Fruit fly (Drosophila melanogaster): ENCODE data around the gene CG43292.
A peak's percentile ranks its signal among the peaks of the same experiment; 100 is the strongest.

Gene CG43292

DNA sequence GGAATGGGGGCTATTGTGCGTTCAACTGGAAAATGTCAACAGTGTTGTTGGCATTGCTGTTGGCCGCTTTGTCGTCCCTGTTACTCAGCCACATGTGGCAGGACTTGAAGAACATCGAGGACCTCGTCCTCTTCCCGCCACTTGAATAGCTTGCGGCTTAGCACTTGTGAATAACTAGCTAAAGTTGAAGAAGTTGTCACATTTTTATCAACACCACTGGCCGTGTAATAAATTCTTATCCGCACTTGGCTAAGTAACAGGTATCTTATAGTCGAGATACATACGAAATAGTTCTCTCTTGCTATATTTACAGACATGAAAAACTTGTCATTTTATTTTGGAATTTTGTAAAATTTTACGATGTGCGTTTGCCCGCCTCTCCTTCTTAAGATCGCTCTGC lies at the start of gene CG43292:
Gene CG43292 (plus strand): TSS at position 301 of the 400 bp plus-strand sequence.
- TF ChIP-seq CG14711 (tag; optimal IDR thresholded peaks at IDR 0.05): no peak
- TF ChIP-seq kay (GFP tag; ENCODE audit: borderline replicate concordance): no peak
- TF ChIP-seq CG5204 (GFP tag; optimal IDR thresholded peaks at IDR 0.05): no peak
- no peak for TF ChIP-seq CG12768 (GFP tag; optimal IDR thresholded peaks at IDR 0.05)
- no peak for TF ChIP-seq CG11617 (GFP tag; optimal IDR thresholded peaks at IDR 0.05)
- no peak for TF ChIP-seq CG1620 (GFP tag; optimal IDR thresholded peaks at IDR 0.05)
- no peak for TF ChIP-seq CG7101 (tag; optimal IDR thresholded peaks at IDR 0.05)
- TF ChIP-seq ovo (GFP tag; optimal IDR thresholded peaks at IDR 0.05): no peak
- no peak for TF ChIP-seq Crg-1 (GFP tag; optimal IDR thresholded peaks at IDR 0.05)
- no peak for TF ChIP-seq cnc (optimal IDR thresholded peaks at IDR 0.05)
- no peak for TF ChIP-seq Hr96 (GFP tag; optimal IDR thresholded peaks at IDR 0.05)
- TF ChIP-seq cic (GFP tag; optimal IDR thresholded peaks at IDR 0.05): no peak
- no peak for TF ChIP-seq Mnt (GFP tag; optimal IDR thresholded peaks at IDR 0.05)
- no peak for TF ChIP-seq bab1 (GFP tag; optimal IDR thresholded peaks at IDR 0.05)
- no peak for TF ChIP-seq tj (GFP tag; optimal IDR thresholded peaks at IDR 0.05)
- no peak for TF ChIP-seq CG33017 (tag; optimal IDR thresholded peaks at IDR 0.05)
- TF ChIP-seq toe (GFP tag; optimal IDR thresholded peaks at IDR 0.05): no peak
- TF ChIP-seq CG7045 (GFP tag; optimal IDR thresholded peaks at IDR 0.05): no peak
- TF ChIP-seq pad (GFP tag; optimal IDR thresholded peaks at IDR 0.05): no peak
- TF ChIP-seq Clk (GFP tag; optimal IDR thresholded peaks at IDR 0.05): no peak

dm6 chr3L:7432265-7432664 lies 43.1 kb upstream of the CG43292 start:
- TF ChIP-seq cnc (optimal IDR thresholded peaks at IDR 0.05) (no peak), ovo (GFP tag; optimal IDR thresholded peaks at IDR 0.05) (no peak), CG11617 (GFP tag; optimal IDR thresholded peaks at IDR 0.05) (no peak), CG1620 (GFP tag; optimal IDR thresholded peaks at IDR 0.05) (no peak), pad (GFP tag; optimal IDR thresholded peaks at IDR 0.05) (no peak), Crg-1 (GFP tag; optimal IDR thresholded peaks at IDR 0.05) (no peak), toe (GFP tag; optimal IDR thresholded peaks at IDR 0.05) (no peak)

- TF ChIP-seq Clk (GFP tag; optimal IDR thresholded peaks at IDR 0.05) (no peak), kay (GFP tag; ENCODE audit: borderline replicate concordance) (peak; percentile 62), CG14711 (tag; optimal IDR thresholded peaks at IDR 0.05) (no peak)
Measured at dm6 chr3L:7432811-7433324, 42.5 kb upstream of the CG43292 start.

DNA sequence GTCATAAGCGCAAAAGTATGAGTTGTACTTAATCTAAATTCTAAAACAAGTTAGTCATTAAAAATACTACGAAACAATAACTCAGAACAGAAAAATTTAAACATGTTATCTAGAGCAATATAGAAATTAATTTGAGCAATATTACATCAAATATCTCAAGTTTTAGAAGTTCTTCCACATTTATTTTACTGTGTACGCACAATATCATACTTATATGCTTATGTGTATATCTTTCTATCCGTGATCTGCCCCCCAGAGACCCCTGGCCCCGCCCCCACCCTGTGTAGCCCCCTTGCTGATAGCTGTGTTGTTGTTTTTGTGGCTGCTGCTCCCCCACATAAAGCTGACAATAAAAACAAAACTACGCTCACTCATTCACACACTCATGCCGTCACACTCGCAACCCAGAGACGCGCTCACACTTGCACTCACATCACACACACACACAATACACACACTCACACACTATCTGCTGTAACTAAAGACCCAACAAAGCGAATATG lies 42.0 kb upstream of the CG43292 start:
- TF ChIP-seq ovo (GFP tag; optimal IDR thresholded peaks at IDR 0.05): no peak
- TF ChIP-seq Hr96 (GFP tag; optimal IDR thresholded peaks at IDR 0.05): no peak
- TF ChIP-seq cic (GFP tag; optimal IDR thresholded peaks at IDR 0.05): peak; percentile 71
- peak; percentile 46 for TF ChIP-seq tj (GFP tag; optimal IDR thresholded peaks at IDR 0.05)
- TF ChIP-seq CG7101 (tag; optimal IDR thresholded peaks at IDR 0.05): no peak

DNA sequence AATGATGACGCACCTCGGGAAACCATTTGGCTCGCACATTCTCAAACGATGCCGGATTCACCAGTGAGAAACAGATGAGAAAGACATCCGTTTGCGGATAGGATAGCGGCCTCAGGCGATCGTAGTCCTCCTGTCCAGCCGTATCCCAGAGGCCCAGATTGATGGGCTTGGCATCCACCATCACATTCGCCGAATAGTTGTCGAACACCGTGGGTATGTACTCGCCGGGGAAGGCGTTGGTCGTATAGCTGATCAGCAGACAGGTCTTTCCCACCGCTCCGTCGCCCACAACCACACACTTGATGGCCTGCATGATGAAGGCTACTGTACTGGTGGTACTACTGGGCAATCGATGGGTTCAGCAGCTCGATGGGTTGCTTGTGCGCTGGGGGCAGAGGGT lies 41.2 kb upstream of the CG43292 start:
- TF ChIP-seq bab1 (GFP tag; optimal IDR thresholded peaks at IDR 0.05) (no peak), toe (GFP tag; optimal IDR thresholded peaks at IDR 0.05) (no peak), pad (GFP tag; optimal IDR thresholded peaks at IDR 0.05) (no peak), CG11617 (GFP tag; optimal IDR thresholded peaks at IDR 0.05) (no peak), tj (GFP tag; optimal IDR thresholded peaks at IDR 0.05) (no peak), cnc (optimal IDR thresholded peaks at IDR 0.05) (no peak), Mnt (GFP tag; optimal IDR thresholded peaks at IDR 0.05) (no peak), Crg-1 (GFP tag; optimal IDR thresholded peaks at IDR 0.05) (no peak), CG12768 (GFP tag; optimal IDR thresholded peaks at IDR 0.05) (no peak), Hr96 (GFP tag; optimal IDR thresholded peaks at IDR 0.05) (no peak), ovo (GFP tag; optimal IDR thresholded peaks at IDR 0.05) (no peak), kay (GFP tag; ENCODE audit: borderline replicate concordance) (no peak), cic (GFP tag; optimal IDR thresholded peaks at IDR 0.05) (no peak), CG14711 (tag; optimal IDR thresholded peaks at IDR 0.05) (no peak), CG7045 (GFP tag; optimal IDR thresholded peaks at IDR 0.05) (no peak), CG7101 (tag; optimal IDR thresholded peaks at IDR 0.05) (no peak), CG33017 (tag; optimal IDR thresholded peaks at IDR 0.05) (no peak), CG5204 (GFP tag; optimal IDR thresholded peaks at IDR 0.05) (no peak), Clk (GFP tag; optimal IDR thresholded peaks at IDR 0.05) (no peak), CG1620 (GFP tag; optimal IDR thresholded peaks at IDR 0.05) (no peak)

- TF ChIP-seq cnc (optimal IDR thresholded peaks at IDR 0.05) (no peak), Mnt (GFP tag; optimal IDR thresholded peaks at IDR 0.05) (peak; percentile 46), toe (GFP tag; optimal IDR thresholded peaks at IDR 0.05) (peak; percentile 17), ovo (GFP tag; optimal IDR thresholded peaks at IDR 0.05) (no peak), CG5204 (GFP tag; optimal IDR thresholded peaks at IDR 0.05) (no peak), CG12768 (GFP tag; optimal IDR thresholded peaks at IDR 0.05) (peak; percentile 4), kay (GFP tag; ENCODE audit: borderline replicate concordance) (peak; percentile 100), CG11617 (GFP tag; optimal IDR thresholded peaks at IDR 0.05) (peak; percentile 34), CG33017 (tag; optimal IDR thresholded peaks at IDR 0.05) (no peak), CG7045 (GFP tag; optimal IDR thresholded peaks at IDR 0.05) (no peak), CG14711 (tag; optimal IDR thresholded peaks at IDR 0.05) (peak; percentile 19), cic (GFP tag; optimal IDR thresholded peaks at IDR 0.05) (peak; percentile 65), Clk (GFP tag; optimal IDR thresholded peaks at IDR 0.05) (peak; percentile 11), tj (GFP tag; optimal IDR thresholded peaks at IDR 0.05) (peak; percentile 75), Hr96 (GFP tag; optimal IDR thresholded peaks at IDR 0.05) (peak; percentile 48), pad (GFP tag; optimal IDR thresholded peaks at IDR 0.05) (peak; percentile 29), Crg-1 (GFP tag; optimal IDR thresholded peaks at IDR 0.05) (no peak), bab1 (GFP tag; optimal IDR thresholded peaks at IDR 0.05) (peak; percentile 46), CG1620 (GFP tag; optimal IDR thresholded peaks at IDR 0.05) (no peak), CG7101 (tag; optimal IDR thresholded peaks at IDR 0.05) (peak; percentile 41)
Measured at dm6 chr3L:7434715-7435653, 40.4 kb upstream of the CG43292 start, which contains the start of gene Rac2. Gene Rac2, minus strand, starts transcription at chr3L:7435190.
